Worm (Caenorhabditis elegans) whole organism, L4 larva: ENCODE results near the gene ZK512.8.

Experiments
- D1046.2 ChIP-seq: fragments of 200-800 bp; sonication (Bioruptor generic); IDR thresholded peaks from 2 replicates; pipeline ENCODE4 v1.3.6; 2022; ENCODE audit warnings: missing genetic modification characterization, missing compliant biosample characterization
- F44E2.7 ChIP-seq: fragments of 200-800 bp; sonication (Bioruptor generic); IDR thresholded peaks from 2 replicates; pipeline ENCODE4 v2.1.2; 2022; ENCODE audit warnings: missing genetic modification characterization, missing compliant biosample characterization
- Y5F2A.4 ChIP-seq: fragments of 200-800 bp; sonication (Bioruptor generic); optimal IDR thresholded peaks from 2 replicates; lab custom pipeline; 2018; ENCODE audit warnings: mild to moderate bottlenecking, missing genetic modification characterization, missing compliant biosample characterization
- Y75B8A.6 ChIP-seq: fragments of 200-800 bp; sonication (Bioruptor generic); IDR thresholded peaks from 2 replicates; pipeline ENCODE4 v1.3.6; 2022; ENCODE audit warnings: missing genetic modification reagents, missing genetic modification characterization, missing compliant biosample characterization
- ZK337.2 ChIP-seq: fragments of 200-800 bp; sonication (Bioruptor generic); IDR thresholded peaks from 2 replicates; pipeline ENCODE4 v1.3.6; 2022; ENCODE audit warnings: missing genetic modification reagents, missing genetic modification characterization, missing compliant biosample characterization
- aha-1 ChIP-seq: fragments of 150-350 bp; peaks from one replicate; lab custom pipeline; 2014; ENCODE audit warnings: missing biosample characterization, missing genetic modification characterization
- aly-2 ChIP-seq: sonication (generic microtip); optimal IDR thresholded peaks from 2 replicates; lab custom pipeline; 2018; ENCODE audit warnings: missing biosample characterization, missing genetic modification characterization
- ama-1 ChIP-seq: fragments of 150-350 bp; optimal IDR thresholded peaks from 2 replicates; lab custom pipeline; 2014; ENCODE audit warnings: inconsistent platforms, mixed read lengths
- ceh-44 ChIP-seq: fragments of 200-800 bp; sonication (Bioruptor generic); IDR thresholded peaks from 2 replicates; pipeline ENCODE4 v1.3.6; 2022; ENCODE audit warnings: missing genetic modification reagents, missing genetic modification characterization, missing compliant biosample characterization
- ctbp-1 ChIP-seq: fragments of 200-800 bp; sonication (Bioruptor generic); IDR thresholded peaks from 2 replicates; pipeline ENCODE4 v1.3.6; 2022; ENCODE audit warnings: missing genetic modification reagents, missing genetic modification characterization, missing compliant biosample characterization
- dmd-8 ChIP-seq: fragments of 200-800 bp; sonication (Bioruptor generic); IDR thresholded peaks from 2 replicates; pipeline ENCODE4 v1.3.6; 2022; ENCODE audit warnings: missing genetic modification characterization, missing compliant biosample characterization
- dpl-1 ChIP-seq: fragments of 150-350 bp; optimal IDR thresholded peaks from 2 replicates; lab custom pipeline; 2014; ENCODE audit warnings: missing biosample characterization, missing genetic modification reagents, missing genetic modification characterization
- egl-27 ChIP-seq: sonication (generic microtip); optimal IDR thresholded peaks from 3 replicates; lab custom pipeline; 2017; ENCODE audit warnings: missing biosample characterization, missing genetic modification reagents, missing genetic modification characterization
- egl-43 ChIP-seq: fragments of 200-800 bp; sonication (Bioruptor generic); IDR thresholded peaks from 2 replicates; pipeline ENCODE4 v1.3.6; 2022; ENCODE audit warnings: missing genetic modification reagents, missing genetic modification characterization, missing compliant biosample characterization
- hlh-30 ChIP-seq: sonication (generic microtip); optimal IDR thresholded peaks from 2 replicates; lab custom pipeline; 2017; ENCODE audit warnings: antibody characterized with exemption, mild to moderate bottlenecking, missing genetic modification characterization, missing compliant biosample characterization; ENCODE audit not compliant: insufficient read depth
- jun-1 ChIP-seq: fragments of 150-350 bp; optimal IDR thresholded peaks from 2 replicates; lab custom pipeline; 2014; ENCODE audit warnings: missing biosample characterization, missing genetic modification reagents, missing genetic modification characterization
- lin-15B ChIP-seq: fragments of 150-350 bp; sonication (generic microtip); optimal IDR thresholded peaks from 3 replicates; lab custom pipeline; 2014; ENCODE audit warnings: missing biosample characterization, missing genetic modification characterization
- lin-38 ChIP-seq: fragments of 200-800 bp; sonication (Bioruptor generic); IDR thresholded peaks from 2 replicates; pipeline ENCODE4 v1.3.6; 2022; ENCODE audit warnings: missing genetic modification reagents, missing genetic modification characterization, missing compliant biosample characterization
- mdl-1 ChIP-seq, 2 experiments: fragments of 150-350 bp in 1 of 2; sonication (generic microtip) in 1 of 2; optimal IDR thresholded peaks; 2 replicates each; lab custom pipeline; 2014 to 2017; ENCODE audit warnings: missing biosample characterization in 2 of 2, missing genetic modification characterization in 2 of 2
- mes-2 ChIP-seq: sonication (generic microtip); optimal IDR thresholded peaks from 2 replicates; lab custom pipeline; 2016; ENCODE audit warnings: missing genotype, mild to moderate bottlenecking, missing genetic modification characterization, missing compliant biosample characterization; ENCODE audit not compliant: poor library complexity, severe bottlenecking
- mxl-3 ChIP-seq: fragments of 200-800 bp; sonication (Bioruptor generic); optimal IDR thresholded peaks from 2 replicates; lab custom pipeline; 2018; ENCODE audit warnings: mild to moderate bottlenecking, missing genetic modification characterization, missing compliant biosample characterization
- sdz-12 ChIP-seq: fragments of 200-800 bp; sonication (Bioruptor generic); optimal IDR thresholded peaks from 2 replicates; lab custom pipeline; 2018; ENCODE audit warnings: mild to moderate bottlenecking, missing genetic modification characterization, missing compliant biosample characterization
- snpc-1.2 ChIP-seq: fragments of 200-800 bp; sonication (Bioruptor generic); IDR thresholded peaks from 2 replicates; pipeline ENCODE4 v1.3.6; 2022; ENCODE audit warnings: missing genetic modification reagents, missing genetic modification characterization, missing compliant biosample characterization
- zag-1 ChIP-seq: fragments of 150-350 bp; optimal IDR thresholded peaks from 2 replicates; lab custom pipeline; 2014; ENCODE audit warnings: missing biosample characterization, missing genetic modification characterization
- zip-2 ChIP-seq: fragments of 150-350 bp; optimal IDR thresholded peaks from 2 replicates; lab custom pipeline; 2014; ENCODE audit warnings: missing biosample characterization, missing genetic modification characterization
- ztf-11 ChIP-seq: fragments of 150-350 bp; optimal IDR thresholded peaks from 2 replicates; lab custom pipeline; 2014; ENCODE audit warnings: missing biosample characterization, missing genetic modification characterization

ZK512.8 gene

DNA sequence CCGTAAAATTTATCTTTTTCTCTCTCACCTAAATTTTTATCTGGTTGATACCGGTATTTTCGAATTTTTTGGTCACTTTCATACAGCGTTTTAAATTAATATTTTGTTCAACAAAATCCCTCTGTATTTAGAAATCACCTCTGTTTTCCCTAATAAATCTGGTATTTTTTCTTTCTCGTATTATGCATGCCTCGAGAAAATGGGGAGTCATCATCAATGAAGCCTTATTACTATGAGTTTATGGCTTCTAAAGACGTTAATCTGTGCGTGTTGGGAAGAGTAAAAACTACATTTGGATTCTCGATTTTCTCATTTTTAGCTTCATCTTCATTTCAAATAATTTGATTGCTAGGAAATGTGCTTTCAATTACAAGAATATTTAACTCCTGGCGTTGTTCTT, 39.9 kb downstream of the ZK512.8 start, which contains the start of gene ZC84.7:
Gene ZC84.7, plus strand, starts transcription at position 301 of the 400 bp plus-strand sequence.
- TF ChIP-seq egl-43 (GFP tag; lab: Robert Waterston, UW) (no peak), ama-1 (no peak), egl-27 (tag; lab: Kevin White, UChicago) (no peak), zag-1 (tag; lab: Kevin White, UChicago) (no peak), Y5F2A.4 (GFP tag; lab: Kevin White, UChicago) (no peak), hlh-30 (tag; lab: Kevin White, UChicago) (no peak), zip-2 (tag; lab: Kevin White, UChicago) (no peak), ctbp-1 (GFP tag; lab: Robert Waterston, UW) (no peak), ztf-11 (tag; lab: Kevin White, UChicago) (no peak), lin-15B (tag; lab: Kevin White, UChicago) (no peak), aly-2 (tag; lab: Kevin White, UChicago) (no peak), aha-1 (tag; lab: Kevin White, UChicago) (no peak), ceh-44 (GFP tag; lab: Robert Waterston, UW) (no peak), mdl-1 (tag; optimal IDR thresholded peaks at IDR 0.05; lab: Kevin White, UChicago) (no peak), lin-38 (GFP tag; lab: Robert Waterston, UW) (no peak), snpc-1.2 (no peak), Y75B8A.6 (GFP tag; lab: Robert Waterston, UW) (no peak), D1046.2 (no peak)

DNA sequence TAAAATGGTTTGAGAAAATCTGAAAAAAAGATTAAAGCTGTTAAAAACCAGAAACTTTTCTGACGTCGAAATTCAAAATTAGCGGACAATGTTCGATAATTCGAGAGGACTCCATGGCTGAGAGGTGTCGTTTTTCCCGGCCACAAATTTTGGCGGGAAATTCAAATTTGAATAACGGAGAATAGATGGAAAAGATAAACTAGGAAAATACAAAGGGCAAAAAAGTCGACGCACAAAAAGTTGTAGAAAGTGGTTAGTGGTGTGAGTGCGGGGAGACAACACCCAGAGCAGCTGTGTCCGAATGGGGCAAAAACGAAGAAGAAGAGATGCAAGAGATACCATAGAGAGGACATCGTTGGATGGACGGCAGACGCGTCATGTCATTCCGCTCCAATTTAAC, 45.2 kb downstream of the ZK512.8 start, which contains the start of gene cls-3:
Gene cls-3, minus strand, starts transcription at position 19 of the 400 bp plus-strand sequence.
- TF ChIP-seq dpl-1 (GFP tag; lab: Kevin White, UChicago) (peak; percentile 90), dmd-8 (GFP tag; lab: Robert Waterston, UW) (no peak), F44E2.7 (GFP tag; lab: Robert Waterston, UW) (no peak), mxl-3 (GFP tag; lab: Kevin White, UChicago) (no peak), sdz-12 (GFP tag; lab: Kevin White, UChicago) (no peak), mes-2 (tag; lab: Kevin White, UChicago) (peak; percentile 88), ZK337.2 (GFP tag; lab: Robert Waterston, UW) (no peak), jun-1 (tag; lab: Kevin White, UChicago) (no peak)
